Worm (Caenorhabditis elegans) whole organism, early embryonic: Measurements from ENCODE around the gene F07H5.13.

Source experiments
- B0310.2 ChIP-seq: sonication (generic microtip); optimal IDR thresholded peaks from 2 replicates; lab custom pipeline; 2016; ENCODE audit warnings: mild to moderate bottlenecking, missing genetic modification characterization, missing compliant biosample characterization
- flt-1 ChIP-seq: fragments of 200-800 bp; sonication (Bioruptor generic); IDR thresholded peaks from 2 replicates; pipeline ENCODE4 v1.3.6; 2022; ENCODE audit warnings: missing genetic modification characterization, missing compliant biosample characterization
- hmbx-1 ChIP-seq: sonication (generic microtip); optimal IDR thresholded peaks from 2 replicates; lab custom pipeline; 2016; ENCODE audit warnings: mild to moderate bottlenecking, missing genetic modification characterization, missing compliant biosample characterization

ce11 chrII:8808482-8808881 lies 18.1 kb downstream of the F07H5.13 start, which contains the start of gene F07H5.10:
- no peak for TF ChIP-seq flt-1
- no peak for TF ChIP-seq hmbx-1 (tag; lab: Kevin White, UChicago)
- TF ChIP-seq B0310.2 (tag; lab: Kevin White, UChicago): no peak
